Fruit fly (Drosophila melanogaster) whole organism, embryonic: ENCODE data around the gene CG31792.

Experiments used
- Atf6 ChIP-seq: fragments of 200-800 bp; sonication (Bioruptor generic); IDR thresholded peaks from 2 replicates; pipeline ENCODE4 v1.3.6; 2022; ENCODE audit warnings: missing biosample characterization, missing genetic modification characterization
- BtbVII ChIP-seq: fragments of 200-800 bp; sonication (Bioruptor generic); optimal IDR thresholded peaks from 3 replicates; lab custom pipeline; 2017; ENCODE audit warnings: missing biosample characterization, mild to moderate bottlenecking, missing genetic modification characterization
- CG10209 ChIP-seq: fragments of 200-800 bp; sonication (Bioruptor generic); optimal IDR thresholded peaks from 3 replicates; lab custom pipeline; 2017; ENCODE audit warnings: missing biosample characterization, mild to moderate bottlenecking, missing genetic modification characterization, missing genetic modification reagents
- CG10274 ChIP-seq: fragments of 200-800 bp; sonication (Bioruptor generic); optimal IDR thresholded peaks from 3 replicates; lab custom pipeline; 2017; ENCODE audit warnings: missing biosample characterization, mild to moderate bottlenecking, missing genetic modification characterization
- CG12155 ChIP-seq: fragments of 200-800 bp; sonication (Bioruptor generic); optimal IDR thresholded peaks from 3 replicates; lab custom pipeline; 2016; ENCODE audit warnings: missing biosample characterization, missing genetic modification characterization
- CG13624 ChIP-seq: fragments of 200-800 bp; sonication (Bioruptor generic); optimal IDR thresholded peaks from 2 replicates; lab custom pipeline; 2016; ENCODE audit warnings: missing biosample characterization, missing genetic modification characterization
- CG14050 ChIP-seq: fragments of 200-800 bp; sonication (Bioruptor generic); IDR thresholded peaks from 3 replicates; pipeline ENCODE4 v1.3.6; 2022; ENCODE audit warnings: missing biosample characterization, missing genetic modification characterization
- CG1603 ChIP-seq: fragments of 200-800 bp; sonication (Bioruptor generic); optimal IDR thresholded peaks from 2 replicates; lab custom pipeline; 2019; ENCODE audit warnings: missing biosample characterization, mild to moderate bottlenecking, missing genetic modification characterization, moderate library complexity
- CG1647 ChIP-seq: fragments of 200-800 bp; sonication (Bioruptor generic); optimal IDR thresholded peaks from 3 replicates; lab custom pipeline; 2016; ENCODE audit warnings: missing biosample characterization, missing genetic modification characterization
- CG17802 ChIP-seq: fragments of 200-800 bp; sonication (Bioruptor generic); optimal IDR thresholded peaks from 2 replicates; lab custom pipeline; 2018; ENCODE audit warnings: missing biosample characterization, mild to moderate bottlenecking, missing genetic modification characterization, moderate library complexity
- CG18011 ChIP-seq: fragments of 200-800 bp; sonication (Bioruptor generic); optimal IDR thresholded peaks from 2 replicates; lab custom pipeline; 2017; ENCODE audit warnings: missing biosample characterization, missing genetic modification characterization, mild to moderate bottlenecking, moderate library complexity, missing genotype
- CG2116 ChIP-seq: fragments of 200-800 bp; sonication (Bioruptor generic); optimal IDR thresholded peaks from 3 replicates; lab custom pipeline; 2018; ENCODE audit warnings: missing biosample characterization, mild to moderate bottlenecking, missing genetic modification characterization
- CG2129 ChIP-seq: fragments of 200-800 bp; sonication (Bioruptor generic); IDR thresholded peaks from 2 replicates; pipeline ENCODE4 v1.3.6; 2022; ENCODE audit warnings: missing biosample characterization, missing genetic modification characterization; ENCODE audit not compliant: partially characterized antibody
- CG2678 ChIP-seq: fragments of 200-800 bp; sonication (Bioruptor generic); optimal IDR thresholded peaks from 3 replicates; lab custom pipeline; 2019; ENCODE audit warnings: missing biosample characterization, mild to moderate bottlenecking, missing genetic modification characterization, moderate library complexity
- CG31388 ChIP-seq: fragments of 200-800 bp; sonication (Bioruptor generic); optimal IDR thresholded peaks from 2 replicates; lab custom pipeline; 2016; ENCODE audit warnings: missing biosample characterization, missing genetic modification characterization
- CG32772 ChIP-seq: fragments of 200-800 bp; sonication (Bioruptor generic); IDR thresholded peaks from 2 replicates; pipeline ENCODE4 v1.3.6; 2022; ENCODE audit warnings: missing biosample characterization, missing genetic modification characterization
- CG3407 ChIP-seq: fragments of 200-800 bp; sonication (Bioruptor generic); optimal IDR thresholded peaks from 2 replicates; lab custom pipeline; 2018; ENCODE audit warnings: missing biosample characterization, mild to moderate bottlenecking, missing genetic modification characterization
- CG42726 ChIP-seq: fragments of 200-800 bp; sonication (Bioruptor generic); IDR thresholded peaks from 2 replicates; pipeline ENCODE4 v1.3.6; 2022; ENCODE audit warnings: missing biosample characterization, missing genetic modification characterization; ENCODE audit not compliant: partially characterized antibody
- CG4404 ChIP-seq: fragments of 200-800 bp; sonication (Bioruptor generic); IDR thresholded peaks from 2 replicates; pipeline ENCODE4 v1.3.6; 2022; ENCODE audit warnings: missing biosample characterization, missing genetic modification characterization
- CG6854 ChIP-seq: fragments of 200-800 bp; sonication (Bioruptor generic); optimal IDR thresholded peaks from 3 replicates; lab custom pipeline; 2017; ENCODE audit warnings: missing biosample characterization, mild to moderate bottlenecking, missing genetic modification characterization
- CG7839 ChIP-seq: fragments of 200-800 bp; sonication (Bioruptor generic); optimal IDR thresholded peaks from 3 replicates; lab custom pipeline; 2018; ENCODE audit warnings: missing biosample characterization, mild to moderate bottlenecking, missing genetic modification characterization, moderate library complexity
- CHES-1-like ChIP-seq: fragments of 200-800 bp; sonication (Bioruptor generic); optimal IDR thresholded peaks from 2 replicates; lab custom pipeline; 2016; ENCODE audit warnings: missing biosample characterization, missing genetic modification characterization
- CTCF ChIP-seq: fragments of 200-800 bp; sonication (Bioruptor generic); optimal IDR thresholded peaks from 2 replicates; lab custom pipeline; 2017; ENCODE audit warnings: missing biosample characterization, mild to moderate bottlenecking, missing genetic modification characterization, moderate library complexity
- Dip2 ChIP-seq: fragments of 200-800 bp; sonication (Bioruptor generic); IDR thresholded peaks from 2 replicates; pipeline ENCODE4 v1.3.6; 2022; ENCODE audit warnings: missing biosample characterization, missing genetic modification characterization
- Ets65A ChIP-seq: fragments of 200-800 bp; sonication (Bioruptor generic); peaks from one replicate; lab custom pipeline; 2016; ENCODE audit warnings: missing biosample characterization, missing genetic modification characterization
- Fer2 ChIP-seq: fragments of 200-800 bp; sonication (Bioruptor generic); optimal IDR thresholded peaks from 2 replicates; lab custom pipeline; 2018; ENCODE audit warnings: missing biosample characterization, mild to moderate bottlenecking, missing genetic modification characterization, moderate library complexity
- Hr51 ChIP-seq, 2 experiments: fragments of 200-800 bp; sonication (Bioruptor generic); optimal IDR thresholded peaks; 2 replicates in 1 of 2; 3 replicates in 1 of 2; lab custom pipeline; 2016 to 2018; ENCODE audit warnings: missing biosample characterization in 2 of 2, missing genetic modification characterization in 2 of 2, mild to moderate bottlenecking in 1 of 2, moderate library complexity in 1 of 2
- Nf-YC ChIP-seq: fragments of 200-800 bp; optimal IDR thresholded peaks from 3 replicates; lab custom pipeline; 2019; ENCODE audit warnings: missing biosample characterization, mild to moderate bottlenecking, missing genetic modification characterization, moderate library complexity
- Ravus ChIP-seq: fragments of 200-800 bp; sonication (Bioruptor generic); IDR thresholded peaks from 2 replicates; pipeline ENCODE4 v1.3.6; 2022; ENCODE audit warnings: missing biosample characterization, missing genetic modification characterization
- Spps ChIP-seq: fragments of 200-800 bp; sonication (Bioruptor generic); optimal IDR thresholded peaks from 2 replicates; lab custom pipeline; 2018; ENCODE audit warnings: missing biosample characterization, mild to moderate bottlenecking, missing genetic modification characterization
- Xrp1 ChIP-seq: fragments of 200-800 bp; sonication (Bioruptor generic); IDR thresholded peaks from 2 replicates; pipeline ENCODE4 v1.3.6; 2022; ENCODE audit warnings: missing biosample characterization, missing genetic modification characterization
- ac ChIP-seq: fragments of 200-800 bp; sonication (Bioruptor generic); optimal IDR thresholded peaks from 3 replicates; lab custom pipeline; 2017; ENCODE audit warnings: missing biosample characterization, mild to moderate bottlenecking, missing genetic modification characterization
- bbx ChIP-seq: fragments of 200-800 bp; sonication (Bioruptor generic); IDR thresholded peaks from 2 replicates; pipeline ENCODE4 v1.3.6; 2022; ENCODE audit warnings: missing biosample characterization, missing genetic modification characterization; ENCODE audit not compliant: partially characterized antibody
- br ChIP-seq: fragments of >200 bp; optimal IDR thresholded peaks from 2 replicates; lab custom pipeline; 2017
- dysf ChIP-seq: fragments of 200-800 bp; sonication (Bioruptor generic); IDR thresholded peaks from 3 replicates; pipeline ENCODE4 v1.3.6; 2022; ENCODE audit warnings: missing biosample characterization, missing genetic modification characterization
- exex ChIP-seq: fragments of 200-800 bp; sonication (Bioruptor generic); optimal IDR thresholded peaks from 4 replicates; lab custom pipeline; 2018; ENCODE audit warnings: missing biosample characterization, mild to moderate bottlenecking, missing genetic modification characterization, moderate library complexity
- fu2 ChIP-seq: fragments of 200-800 bp; sonication (Bioruptor generic); optimal IDR thresholded peaks from 2 replicates; lab custom pipeline; 2016; ENCODE audit warnings: missing biosample characterization, missing genetic modification characterization
- gcm2 ChIP-seq: fragments of 200-800 bp; sonication (Bioruptor generic); optimal IDR thresholded peaks from 2 replicates; lab custom pipeline; 2016; ENCODE audit warnings: missing biosample characterization, missing genetic modification characterization
- grn ChIP-seq: fragments of 200-800 bp; sonication (Bioruptor generic); optimal IDR thresholded peaks from 3 replicates; lab custom pipeline; 2017; ENCODE audit warnings: missing biosample characterization, missing genetic modification characterization
- gt ChIP-seq: fragments of 200-800 bp; sonication (Bioruptor generic); IDR thresholded peaks from 2 replicates; pipeline ENCODE4 v1.3.6; 2022; ENCODE audit warnings: missing biosample characterization, missing genetic modification characterization
- lmd ChIP-seq: fragments of 200-800 bp; sonication (Bioruptor generic); IDR thresholded peaks from 2 replicates; pipeline ENCODE4 v1.3.6; 2022; ENCODE audit warnings: missing biosample characterization, missing genetic modification characterization
- nerfin-1 ChIP-seq: fragments of 200-800 bp; sonication (Bioruptor generic); optimal IDR thresholded peaks from 3 replicates; lab custom pipeline; 2019; ENCODE audit warnings: missing biosample characterization, mild to moderate bottlenecking, missing genetic modification characterization, moderate library complexity
- prd ChIP-seq, 3 experiments: fragments of >200 bp in 2 of 3; fragments of 200-800 bp in 1 of 3; sonication (Bioruptor generic) in 1 of 3; optimal IDR thresholded peaks in 2 of 3; IDR thresholded peaks in 1 of 3; 2 replicates in 2 of 3; 3 replicates in 1 of 3; pipeline versions ENCODE4 v1.3.6 to Lab custom; 2017 to 2022; ENCODE audit warnings: missing biosample characterization in 1 of 3, missing genetic modification characterization in 1 of 3
- row ChIP-seq: fragments of 200-800 bp; sonication (Bioruptor generic); IDR thresholded peaks from 3 replicates; pipeline ENCODE4 v1.3.6; 2022; ENCODE audit warnings: missing biosample characterization, missing genetic modification characterization
- slbo ChIP-seq: fragments of 200-800 bp; sonication (Bioruptor generic); IDR thresholded peaks from 2 replicates; pipeline ENCODE4 v1.3.6; 2022; ENCODE audit warnings: missing biosample characterization, missing genetic modification characterization
- trem ChIP-seq: fragments of 200-800 bp; optimal IDR thresholded peaks from 3 replicates; lab custom pipeline; 2019; ENCODE audit warnings: missing biosample characterization, mild to moderate bottlenecking, missing genetic modification characterization, moderate library complexity
- unc-4 ChIP-seq: fragments of 200-800 bp; sonication (Bioruptor generic); IDR thresholded peaks from 2 replicates; pipeline ENCODE4 v1.3.6; 2022; ENCODE audit warnings: missing biosample characterization, missing genetic modification characterization; ENCODE audit not compliant: partially characterized antibody
- vnd ChIP-seq: fragments of 200-800 bp; sonication (Bioruptor generic); IDR thresholded peaks from 3 replicates; pipeline ENCODE4 v1.3.6; 2022; ENCODE audit warnings: missing biosample characterization, missing genetic modification characterization; ENCODE audit not compliant: partially characterized antibody
- zfh1 ChIP-seq: fragments of 200-800 bp; sonication (Bioruptor generic); IDR thresholded peaks from 3 replicates; pipeline ENCODE4 v1.3.6; 2022; ENCODE audit warnings: missing biosample characterization, missing genetic modification characterization

The CG31792 gene

dm6 chr2L:18987078-18987895 is 10.0 kb upstream of the CG31792 start, which contains the start of the genes Swip-1 and EMC5 (continued):
- TF ChIP-seq CG4404 (GFP tag; lab: Robert Waterston, UW) (peak; percentile 36; the same call in 1 of the 2 replicates), exex (tag; lab: Kevin White, UChicago) (peak; percentile 24), CG17802 (tag; lab: Kevin White, UChicago) (no peak), CG12155 (peak; percentile 38), CG31388 (GFP tag; lab: Kevin White, UChicago) (peak; percentile 9), dysf (GFP tag; lab: Robert Waterston, UW) (peak; percentile 73), Ets65A (peak; percentile 87), CG14050 (GFP tag; lab: Robert Waterston, UW) (no peak), nerfin-1 (tag; lab: Kevin White, UChicago) (peak; percentile 42), Ravus (GFP tag; lab: Robert Waterston, UW) (no peak), Nf-YC (tag; lab: Kevin White, UChicago) (peak; percentile 78), CG2116 (GFP tag; lab: Kevin White, UChicago) (peak; percentile 43), CTCF (GFP tag; lab: Kevin White, UChicago) (no peak), slbo (GFP tag; lab: Robert Waterston, UW) (peak; percentile 85), CG32772 (GFP tag; lab: Robert Waterston, UW) (peak; percentile 40; the same call in 1 of the 2 replicates), grn (no peak), vnd (GFP tag; lab: Robert Waterston, UW) (peak; percentile 53; the same call in 1 of the 3 replicates), trem (peak; percentile 60), CG3407 (peak; percentile 13), CG6854 (GFP tag; lab: Kevin White, UChicago) (no peak), BtbVII (no peak), Dip2 (no peak), Fer2 (tag; lab: Kevin White, UChicago) (peak; percentile 28), ac (no peak), Atf6 (GFP tag; lab: Robert Waterston, UW) (no peak), gcm2 (GFP tag; lab: Kevin White, UChicago) (no peak), CG18011 (no peak), bbx (peak; percentile 60), row (peak; percentile 82), prd (optimal IDR thresholded peaks at IDR 0.05; lab: Kevin White, UChicago) (no peak), prd (GFP tag; IDR thresholded peaks at IDR 0.05; lab: Robert Waterston, UW) (peak; percentile 62; the same call in 1 of the 3 replicates), CG1603 (no peak), lmd (peak; percentile 73; the same call in 1 of the 2 replicates), CG2678 (tag; lab: Kevin White, UChicago) (peak; percentile 80), CG42726 (GFP tag; lab: Robert Waterston, UW) (peak; percentile 72), fu2 (GFP tag; lab: Kevin White, UChicago) (no peak), CG13624 (peak; percentile 11), CG1647 (no peak), zfh1 (GFP tag; lab: Robert Waterston, UW) (peak; percentile 60), CG10209 (peak; percentile 63), CG10274 (GFP tag; lab: Kevin White, UChicago) (no peak), Hr51 (GFP tag; optimal IDR thresholded peaks at IDR 0.05; lab: Kevin White, UChicago) (peak in 1 of 2 experiments; percentile 64), unc-4 (GFP tag; lab: Robert Waterston, UW) (peak; percentile 58; the same call in 1 of the 2 replicates), gt (no peak), CG7839 (peak; percentile 73), Spps (no peak), CG2129 (GFP tag; lab: Robert Waterston, UW) (0 out of 2 replicates have a peak, but pooled peaks have one; percentile 12), Xrp1 (peak; percentile 57), br (lab: Kevin White, UChicago) (no peak), CHES-1-like (GFP tag; lab: Kevin White, UChicago) (no peak)
